Fruit fly (Drosophila melanogaster): Measurements from ENCODE around the gene eIF4A.

dm6 chr2L:6020535-6020934 lies 39.0 kb downstream of the eIF4A start, which contains the start of gene CG13996:
- TF ChIP-seq EcR (GFP tag; optimal IDR thresholded peaks at IDR 0.05) (no peak), CG8478 (optimal IDR thresholded peaks at IDR 0.05) (no peak), usp (GFP tag; optimal IDR thresholded peaks at IDR 0.05) (no peak)
